Fruit fly (Drosophila melanogaster): ENCODE results near the gene CG9701.

CG9701 gene

DNA sequence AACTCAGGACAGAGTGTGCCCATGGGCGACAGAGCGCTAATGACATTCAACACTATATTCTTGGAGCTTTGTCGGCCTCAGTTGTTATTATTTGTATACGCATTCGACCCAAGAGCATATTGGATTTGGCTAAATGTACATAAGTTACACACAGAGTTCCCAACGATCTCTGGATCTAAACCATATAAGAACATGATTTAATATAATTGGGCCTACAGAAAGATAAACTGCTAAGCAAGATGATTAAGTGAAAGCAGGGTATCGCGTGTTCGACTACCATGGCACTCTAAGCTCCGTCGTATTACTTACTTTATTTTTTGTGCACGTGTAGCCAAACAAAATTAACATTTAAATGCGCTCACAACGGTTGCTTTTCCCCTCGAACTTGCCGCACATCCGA is 26.9 kb downstream of the CG9701 start (continued):
- TF ChIP-seq corto (GFP tag; optimal IDR thresholded peaks at IDR 0.05) (no peak), CG13296 (GFP tag; optimal IDR thresholded peaks at IDR 0.05) (no peak), emc (GFP tag; optimal IDR thresholded peaks at IDR 0.05) (no peak), CG17568 (GFP tag; optimal IDR thresholded peaks at IDR 0.05) (peak; percentile 23), lilli (GFP tag; optimal IDR thresholded peaks at IDR 0.05) (peak; percentile 35), CG17912 (GFP tag; optimal IDR thresholded peaks at IDR 0.05) (no peak), Ets65A (GFP tag) (peak; percentile 92), gsb-n (tag; optimal IDR thresholded peaks at IDR 0.05) (no peak), dpn (GFP tag; optimal IDR thresholded peaks at IDR 0.05) (peak in 1 of 2 experiments; percentile 32), jing (GFP tag; optimal IDR thresholded peaks at IDR 0.05) (peak; percentile 18), CG13894 (tag; optimal IDR thresholded peaks at IDR 0.05) (peak; percentile 13), jigr1 (GFP tag; IDR thresholded peaks at IDR 0.05) (no peak), gem (tag; optimal IDR thresholded peaks at IDR 0.05) (peak; percentile 64), danr (GFP tag; IDR thresholded peaks at IDR 0.05) (no peak), TFAM (GFP tag; optimal IDR thresholded peaks at IDR 0.05) (no peak), tx (GFP tag; optimal IDR thresholded peaks at IDR 0.05) (peak; percentile 3), CG32767 (GFP tag; IDR thresholded peaks at IDR 0.05) (no peak), CG18619 (GFP tag; optimal IDR thresholded peaks at IDR 0.05) (peak; percentile 4), CG13287 (GFP tag; IDR thresholded peaks at IDR 0.05; ENCODE audit: partially characterized antibody) (no peak), esg (GFP tag; conservative IDR thresholded peaks at IDR 0.05) (peak; percentile 33; the same call in 1 of the 2 replicates), run (tag; optimal IDR thresholded peaks at IDR 0.05) (no peak), cg (GFP tag; optimal IDR thresholded peaks at IDR 0.05) (no peak), nmo (GFP tag; optimal IDR thresholded peaks at IDR 0.05) (peak; percentile 49), Dip3 (GFP tag; optimal IDR thresholded peaks at IDR 0.05) (no peak), CG8944 (GFP tag; optimal IDR thresholded peaks at IDR 0.05) (peak; percentile 6), luna (GFP tag; optimal IDR thresholded peaks at IDR 0.05) (no peak), CG31388 (GFP tag; optimal IDR thresholded peaks at IDR 0.05) (no peak), CG5953 (GFP tag; IDR thresholded peaks at IDR 0.05) (no peak), CG4854 (GFP tag; optimal IDR thresholded peaks at IDR 0.05) (no peak), row (GFP tag; IDR thresholded peaks at IDR 0.05) (peak; percentile 67), CG1647 (GFP tag; optimal IDR thresholded peaks at IDR 0.05) (no peak), hb (GFP tag; IDR thresholded peaks at IDR 0.05; ENCODE audit: partially characterized antibody) (no peak), CG17385 (GFP tag; optimal IDR thresholded peaks at IDR 0.05) (peak; percentile 27), CG10366 (GFP tag; IDR thresholded peaks at IDR 0.05) (peak; percentile 16; the same call in 1 of the 2 replicates), mld (GFP tag; IDR thresholded peaks at IDR 0.05; ENCODE audit: partially characterized antibody) (no peak), pzg (GFP tag; optimal IDR thresholded peaks at IDR 0.05) (no peak), nerfin-1 (tag; optimal IDR thresholded peaks at IDR 0.05) (peak; percentile 1), Oli (tag; optimal IDR thresholded peaks at IDR 0.05) (peak; percentile 59), Dref (GFP tag; IDR thresholded peaks at IDR 0.05) (no peak), CG8089 (GFP tag; optimal IDR thresholded peaks at IDR 0.05) (no peak), ken (GFP tag; IDR thresholded peaks at IDR 0.05) (no peak; the same call in 1 of the 3 replicates), chn (GFP tag; optimal IDR thresholded peaks at IDR 0.05) (peak; percentile 45), HLH3B (GFP tag; IDR thresholded peaks at IDR 0.05) (no peak), sisA (GFP tag; IDR thresholded peaks at IDR 0.05) (0 out of 2 replicates have a peak, but pooled peaks have one; percentile 6), CG2889 (GFP tag; IDR thresholded peaks at IDR 0.05) (no peak), Aef1 (GFP tag; IDR thresholded peaks at IDR 0.05) (no peak), CG8478 (optimal IDR thresholded peaks at IDR 0.05) (no peak), HHEX (GFP tag; optimal IDR thresholded peaks at IDR 0.05) (peak; percentile 30)
